Fruit fly (Drosophila melanogaster) whole organism, embryonic: ENCODE data around the gene Polr2G.

Source experiments
- Elba2 ChIP-seq: fragments of 200-800 bp; sonication (Bioruptor generic); optimal IDR thresholded peaks from 3 replicates; lab custom pipeline; 2016; ENCODE audit warnings: missing biosample characterization, missing genetic modification characterization
- pnt ChIP-seq: fragments of 200-800 bp; sonication (Bioruptor generic); optimal IDR thresholded peaks from 3 replicates; lab custom pipeline; 2016; ENCODE audit warnings: missing biosample characterization, missing genetic modification characterization

DNA sequence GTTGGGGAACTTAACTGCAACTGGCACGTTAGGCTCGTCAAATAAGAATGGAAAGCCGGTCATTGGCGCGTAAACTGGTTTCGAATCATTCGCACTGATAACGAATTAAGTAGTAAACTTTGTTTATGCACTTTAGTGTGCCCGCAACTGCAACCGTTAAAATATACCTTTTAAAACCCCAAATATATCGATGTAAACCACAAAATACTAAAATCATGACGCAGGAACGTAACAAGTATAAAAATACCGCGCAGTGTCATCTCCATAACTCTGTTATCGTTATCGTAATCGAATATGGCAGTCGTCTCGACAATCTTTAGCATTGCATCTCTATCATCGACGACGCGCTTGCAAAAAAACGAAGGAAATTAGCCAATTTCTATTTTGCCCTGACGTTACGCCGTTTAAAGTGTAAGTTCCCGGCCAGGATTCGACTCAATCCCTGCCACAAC is 2.3 kb upstream of the Polr2G start, which contains the start of the genes CG31344 and Caf1-55:
- no peak for TF ChIP-seq Elba2
- TF ChIP-seq pnt, result no peak
